Worm (Caenorhabditis elegans): ENCODE measurements around the gene srxa-18.

srxa-18 gene

DNA sequence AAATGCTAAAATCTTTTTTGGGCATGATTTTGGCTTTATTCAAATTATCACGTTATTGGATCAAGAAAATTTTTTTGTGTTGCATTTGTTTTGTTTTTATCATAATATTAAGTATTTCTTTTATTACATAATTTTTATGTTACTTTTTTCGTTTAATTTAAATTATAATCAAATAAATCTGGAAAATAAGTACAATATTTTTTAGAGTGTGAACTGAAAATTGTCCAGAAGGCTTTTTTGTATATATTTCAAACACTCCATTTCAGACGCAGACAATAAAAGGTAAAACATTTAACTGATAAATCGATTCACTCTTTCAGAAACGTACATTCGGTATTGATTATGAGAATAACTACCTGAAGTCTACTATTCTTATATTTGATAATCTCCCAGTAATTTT, 13.5 kb downstream of the srxa-18 start, which contains the start of gene C08B6.11:
C08B6.11 (plus strand) TSS at position 301 of the 400 bp plus-strand sequence.
- no peak for TF ChIP-seq nhr-11 (tag; optimal IDR thresholded peaks at IDR 0.05)
- TF ChIP-seq alr-1 (tag; optimal IDR thresholded peaks at IDR 0.05): no peak
- no peak for TF ChIP-seq ceh-82 (tag; optimal IDR thresholded peaks at IDR 0.05)

DNA sequence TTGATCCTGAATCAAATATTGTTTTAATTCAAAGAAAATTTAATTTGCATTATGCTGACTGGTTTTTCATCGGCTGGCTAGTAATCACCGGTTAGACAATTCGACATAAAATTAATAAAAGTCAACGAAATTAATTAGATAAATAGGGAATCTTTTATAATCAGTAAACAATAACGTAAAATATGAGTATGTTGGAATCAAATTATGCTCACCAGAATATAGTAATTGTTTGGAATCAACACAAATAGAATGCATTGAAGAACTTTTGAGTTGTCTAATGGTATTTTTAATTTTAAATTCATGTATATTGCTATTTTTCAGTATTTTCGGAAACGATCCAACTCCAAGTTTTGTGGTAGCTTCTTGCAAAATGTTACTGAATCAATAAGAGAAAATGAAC, 15.4 kb downstream of the srxa-18 start, which contains the start of gene C08B6.2:
C08B6.2 (plus strand) TSS at position 301 of the 400 bp plus-strand sequence.
- no peak for TF ChIP-seq unc-55 (GFP tag; optimal IDR thresholded peaks at IDR 0.05)
- TF ChIP-seq dmd-4 (tag; optimal IDR thresholded peaks at IDR 0.05): no peak
- no peak for TF ChIP-seq R02D3.7 (tag; optimal IDR thresholded peaks at IDR 0.05)
- TF ChIP-seq egl-27 (tag; optimal IDR thresholded peaks at IDR 0.05): no peak
- TF ChIP-seq C34F6.9 (tag; optimal IDR thresholded peaks at IDR 0.05): no peak
- no peak for TF ChIP-seq nhr-25 (tag; optimal IDR thresholded peaks at IDR 0.05)

DNA sequence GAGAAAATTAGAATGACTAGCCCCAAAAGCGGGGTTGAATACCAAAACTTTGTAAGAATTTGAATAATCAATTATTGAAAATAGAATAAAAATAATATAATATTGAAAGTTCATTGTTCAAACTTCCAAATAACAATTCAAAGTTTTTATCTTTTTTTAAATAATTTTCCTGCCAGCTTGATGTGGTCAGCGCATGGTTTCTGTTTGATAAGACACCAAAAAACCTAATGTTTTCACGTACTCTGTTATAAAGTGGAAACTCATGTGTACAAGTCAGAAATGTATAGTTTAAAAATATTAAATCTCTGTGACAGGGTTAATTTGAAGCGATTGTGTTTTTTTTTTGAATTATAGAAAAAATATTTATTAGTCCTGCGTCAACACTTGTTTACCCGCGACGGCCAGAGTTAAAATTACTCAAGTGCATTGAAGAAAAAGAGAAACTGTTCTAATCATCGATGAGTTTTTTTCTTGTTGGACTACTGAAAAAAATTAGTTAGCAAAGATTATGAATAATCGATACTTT, 15.9 kb downstream of the srxa-18 start, which contains the start of gene ugt-17:
ugt-17 (minus strand) TSS at position 180 of the 526 bp plus-strand sequence.
- TF ChIP-seq nhr-11 (tag; optimal IDR thresholded peaks at IDR 0.05) (no peak), lin-11 (tag; optimal IDR thresholded peaks at IDR 0.05) (no peak), crh-2 (tag; optimal IDR thresholded peaks at IDR 0.05) (peak; percentile 10), Y55F3AM.14 (GFP tag; optimal IDR thresholded peaks at IDR 0.05) (no peak), nhr-21 (tag; optimal IDR thresholded peaks at IDR 0.05) (no peak), lin-39 (tag; optimal IDR thresholded peaks at IDR 0.05) (no peak), sma-9 (GFP tag; optimal IDR thresholded peaks at IDR 0.05) (peak; percentile 54), sma-9 (tag; optimal IDR thresholded peaks at IDR 0.05) (no peak), unc-55 (GFP tag; optimal IDR thresholded peaks at IDR 0.05) (no peak), ztf-1 (GFP tag; conservative IDR thresholded peaks at IDR 0.05) (no peak), nhr-129 (tag; optimal IDR thresholded peaks at IDR 0.05) (no peak), fos-1 (tag; optimal IDR thresholded peaks at IDR 0.05) (peak; percentile 67), F13H6.1 (tag; optimal IDR thresholded peaks at IDR 0.05) (no peak), ztf-11 (tag; optimal IDR thresholded peaks at IDR 0.05) (no peak), nhr-6 (tag; optimal IDR thresholded peaks at IDR 0.05) (no peak), lin-13 (GFP tag; optimal IDR thresholded peaks at IDR 0.05) (no peak), aly-2 (tag; optimal IDR thresholded peaks at IDR 0.05) (no peak), R02D3.7 (tag; optimal IDR thresholded peaks at IDR 0.05) (no peak), skn-1 (tag; optimal IDR thresholded peaks at IDR 0.05) (no peak), snpc-4 (tag; optimal IDR thresholded peaks at IDR 0.05) (no peak), elt-1 (tag; optimal IDR thresholded peaks at IDR 0.05) (no peak), blmp-1 (tag; optimal IDR thresholded peaks at IDR 0.05; ENCODE audit: insufficient read depth) (no peak), alr-1 (tag; optimal IDR thresholded peaks at IDR 0.05) (no peak), nhr-23 (tag; optimal IDR thresholded peaks at IDR 0.05) (no peak)

DNA sequence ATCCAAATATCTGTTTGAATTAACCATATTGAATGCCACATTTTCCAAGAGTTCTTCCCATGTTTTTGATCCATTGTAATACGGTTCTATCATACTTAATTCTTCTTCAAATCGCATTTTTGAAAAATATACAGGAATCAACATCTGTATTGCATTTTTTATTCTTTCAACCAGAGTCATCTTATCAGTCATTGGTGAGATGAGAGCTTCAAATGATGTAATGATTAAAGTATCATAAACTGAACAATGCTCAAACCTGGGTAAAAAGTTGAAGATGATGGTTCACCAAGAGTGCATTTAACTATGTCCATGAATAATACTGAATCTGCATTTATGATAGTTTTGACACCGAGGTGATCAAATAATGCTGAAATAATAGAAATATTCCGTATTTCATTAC, 17.0 kb downstream of the srxa-18 start:
- TF ChIP-seq fos-1 (tag; optimal IDR thresholded peaks at IDR 0.05) (peak; percentile 16), nhr-12 (tag; optimal IDR thresholded peaks at IDR 0.05) (no peak), lin-11 (tag; optimal IDR thresholded peaks at IDR 0.05) (no peak), sma-3 (GFP tag; optimal IDR thresholded peaks at IDR 0.05) (no peak), nhr-129 (tag; optimal IDR thresholded peaks at IDR 0.05) (peak; percentile 62), aly-2 (tag; optimal IDR thresholded peaks at IDR 0.05) (no peak)

DNA sequence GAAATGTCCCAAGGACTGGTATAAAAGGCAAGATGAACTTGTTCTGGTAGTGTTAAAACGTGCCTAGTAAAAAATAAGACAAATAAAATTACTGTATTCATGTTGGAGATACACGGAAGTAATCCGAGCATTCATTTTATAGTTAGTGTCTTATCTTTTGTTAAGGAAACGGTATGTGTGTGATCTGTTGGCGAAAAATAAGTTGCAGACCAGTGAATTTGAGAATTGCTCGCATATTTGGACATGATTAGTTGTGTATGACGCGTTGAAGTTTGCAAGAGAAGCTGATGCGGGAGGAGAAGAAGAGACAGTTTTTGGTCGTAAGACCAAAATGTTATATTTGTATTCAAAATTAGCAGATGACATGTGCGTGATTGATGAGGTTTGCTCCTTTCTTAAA, 18.9 kb downstream of the srxa-18 start, which contains the start of gene C08B6.14:
C08B6.14 (minus strand) TSS at position 101 of the 400 bp plus-strand sequence.
- TF ChIP-seq lin-13 (GFP tag; optimal IDR thresholded peaks at IDR 0.05): no peak
- TF ChIP-seq lsy-2 (tag; optimal IDR thresholded peaks at IDR 0.05): no peak
- TF ChIP-seq zag-1 (tag; optimal IDR thresholded peaks at IDR 0.05): no peak
- no peak for TF ChIP-seq ceh-82 (tag; optimal IDR thresholded peaks at IDR 0.05)
- no peak for TF ChIP-seq blmp-1 (tag; optimal IDR thresholded peaks at IDR 0.05; ENCODE audit: insufficient read depth)
- TF ChIP-seq elt-3 (tag; optimal IDR thresholded peaks at IDR 0.05): no peak
- TF ChIP-seq nhr-10 (tag; optimal IDR thresholded peaks at IDR 0.05): no peak
- no peak for TF ChIP-seq aly-2 (tag; optimal IDR thresholded peaks at IDR 0.05)
- TF ChIP-seq gmeb-1 (tag; optimal IDR thresholded peaks at IDR 0.05): no peak
- TF ChIP-seq F13H6.1 (tag; optimal IDR thresholded peaks at IDR 0.05): no peak
- no peak for TF ChIP-seq peb-1 (tag; optimal IDR thresholded peaks at IDR 0.05)
- TF ChIP-seq ztf-4 (tag; optimal IDR thresholded peaks at IDR 0.05): no peak
- no peak for TF ChIP-seq nhr-21 (tag; optimal IDR thresholded peaks at IDR 0.05)
- no peak for TF ChIP-seq unc-55 (GFP tag; optimal IDR thresholded peaks at IDR 0.05)
- no peak for TF ChIP-seq nhr-12 (tag; optimal IDR thresholded peaks at IDR 0.05)
- TF ChIP-seq mbf-1 (tag; optimal IDR thresholded peaks at IDR 0.05): no peak

Data from whole organism, L2 larva.